Worm (Caenorhabditis elegans): ENCODE data around the gene cpar-1.

DNA sequence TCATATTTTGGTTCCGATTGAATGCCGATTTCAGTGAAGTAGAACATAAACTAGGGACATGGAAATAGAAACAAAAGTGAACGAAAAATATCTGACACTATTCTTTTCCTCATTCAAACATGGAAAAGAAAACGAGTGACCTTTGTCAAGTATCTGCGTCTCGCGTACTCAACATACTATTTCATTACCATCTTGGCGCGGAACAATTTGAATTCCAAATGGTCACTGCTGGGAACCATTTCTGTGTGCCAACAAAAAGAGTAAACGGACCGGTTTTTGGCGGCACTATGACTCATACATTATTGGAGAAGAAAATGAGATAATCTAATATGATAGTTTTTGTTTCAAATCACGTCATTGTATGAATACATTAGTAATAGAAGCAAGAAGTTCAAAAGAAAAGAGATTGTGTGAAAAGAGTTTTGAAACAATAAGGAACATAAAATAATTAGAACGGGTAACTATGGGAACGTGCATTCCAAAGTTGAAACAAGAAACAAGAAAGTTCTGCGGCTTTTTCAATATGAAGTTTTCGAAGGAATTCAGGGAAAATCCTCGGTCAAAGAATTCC is 48.7 kb downstream of the cpar-1 start:
- no peak for TF ChIP-seq nhr-28 (tag; optimal IDR thresholded peaks at IDR 0.05)
- no peak for TF ChIP-seq ces-1 (GFP tag; optimal IDR thresholded peaks at IDR 0.05)
- no peak for TF ChIP-seq ZK546.5 (tag; optimal IDR thresholded peaks at IDR 0.05)
- TF ChIP-seq ama-1 (optimal IDR thresholded peaks at IDR 0.05), result no peak
- no peak for TF ChIP-seq jun-1 (tag; optimal IDR thresholded peaks at IDR 0.05)
- no peak for TF ChIP-seq unc-62 (GFP tag; optimal IDR thresholded peaks at IDR 0.05 in 1 of 2)
- TF ChIP-seq unc-62 (tag; optimal IDR thresholded peaks at IDR 0.05), result no peak
- TF ChIP-seq fos-1 (tag; optimal IDR thresholded peaks at IDR 0.05), result no peak
- no peak for TF ChIP-seq ztf-11 (tag; optimal IDR thresholded peaks at IDR 0.05)
- no peak for TF ChIP-seq nhr-6 (tag; optimal IDR thresholded peaks at IDR 0.05)

All from whole organism, L4 larva.